Worm (Caenorhabditis elegans): ENCODE results near the gene set-22.

set-22 gene

ce11 chrV:10399290-10399689, 37.4 kb upstream of the set-22 start (continued):
- TF ChIP-seq F10B5.3 (tag; optimal IDR thresholded peaks at IDR 0.05) (no peak), nhr-11 (tag; optimal IDR thresholded peaks at IDR 0.05) (no peak), unc-130 (GFP tag; optimal IDR thresholded peaks at IDR 0.05) (no peak), mdl-1 (tag; optimal IDR thresholded peaks at IDR 0.05) (peak in 1 of 2 experiments; percentile 19), madf-9 (GFP tag; conservative IDR thresholded peaks at IDR 0.05) (no peak), nhr-25 (tag; optimal IDR thresholded peaks at IDR 0.05; ENCODE audit: borderline replicate concordance, insufficient read depth) (no peak), dpl-1 (GFP tag; optimal IDR thresholded peaks at IDR 0.05) (no peak), hlh-30 (tag; optimal IDR thresholded peaks at IDR 0.05; ENCODE audit: insufficient read depth) (peak; percentile 69), ZK546.5 (tag; optimal IDR thresholded peaks at IDR 0.05) (no peak), lim-7 (GFP tag; IDR thresholded peaks at IDR 0.05) (no peak), lin-38 (GFP tag; IDR thresholded peaks at IDR 0.05) (no peak), lir-3 (tag; optimal IDR thresholded peaks at IDR 0.05) (no peak), skn-1 (tag; optimal IDR thresholded peaks at IDR 0.05) (no peak), ztf-7 (tag; optimal IDR thresholded peaks at IDR 0.05) (peak; percentile 51), F37D6.2 (tag; optimal IDR thresholded peaks at IDR 0.05) (no peak), egl-43 (GFP tag; IDR thresholded peaks at IDR 0.05) (no peak), aly-2 (tag; optimal IDR thresholded peaks at IDR 0.05) (no peak), pqm-1 (tag; optimal IDR thresholded peaks at IDR 0.05) (peak; percentile 90)

DNA sequence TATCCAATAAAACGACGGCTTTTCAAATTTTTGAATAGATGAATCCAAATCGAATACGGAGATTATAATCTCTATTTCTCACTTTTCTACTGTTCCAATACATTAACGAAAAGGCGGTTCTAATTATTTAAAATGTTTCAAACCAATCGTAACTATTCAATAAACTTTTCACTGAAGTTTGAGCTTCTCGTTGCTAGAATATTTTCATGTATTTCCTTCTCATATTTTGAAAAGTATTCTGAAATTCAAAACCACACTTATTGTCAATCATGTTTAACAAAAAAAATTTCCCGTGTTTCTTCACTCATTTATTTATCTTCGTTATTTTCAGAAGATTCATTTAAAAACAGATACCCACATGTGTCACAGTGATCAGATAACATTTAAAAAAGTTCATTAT, 33.9 kb upstream of the set-22 start, which contains the start of gene F15H10.8:
F15H10.8 (minus strand) TSS at position 101 of the 400 bp plus-strand sequence.
- peak in 1 of 2 experiments; percentile 31 for TF ChIP-seq unc-62 (GFP tag; optimal IDR thresholded peaks at IDR 0.05 in 1 of 2)
- TF ChIP-seq unc-62 (tag; optimal IDR thresholded peaks at IDR 0.05): no peak
- TF ChIP-seq attf-4 (tag; optimal IDR thresholded peaks at IDR 0.05): no peak
- no peak for TF ChIP-seq rbr-2 (tag; optimal IDR thresholded peaks at IDR 0.05)

DNA sequence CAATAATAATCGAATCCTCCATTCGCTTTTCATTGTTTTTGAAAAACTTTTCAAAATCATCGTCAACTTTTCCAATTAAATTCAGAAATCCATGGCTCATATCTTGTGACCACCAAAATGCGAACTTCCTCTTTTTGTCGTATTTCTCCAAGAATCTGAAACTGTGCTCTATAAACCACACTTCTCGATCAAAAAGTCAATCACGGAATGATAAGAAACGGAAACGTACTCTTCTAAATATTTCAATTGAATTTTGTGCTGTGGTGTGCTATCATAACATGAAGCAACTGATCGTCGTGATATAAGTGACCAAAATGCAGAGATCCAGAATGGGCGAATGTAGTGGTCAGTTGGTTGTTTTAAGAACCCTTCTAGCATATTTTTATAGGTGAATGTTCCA, 32.0 kb upstream of the set-22 start:
- TF ChIP-seq dmd-6 (GFP tag; IDR thresholded peaks at IDR 0.05): peak; percentile 61
- TF ChIP-seq nhr-28 (tag; optimal IDR thresholded peaks at IDR 0.05): peak; percentile 58
- no peak for TF ChIP-seq ctbp-1 (GFP tag; IDR thresholded peaks at IDR 0.05)
- no peak for TF ChIP-seq D1046.2 (GFP tag; IDR thresholded peaks at IDR 0.05)
- peak; percentile 46 for TF ChIP-seq pqm-1 (tag; optimal IDR thresholded peaks at IDR 0.05)
- peak; percentile 43 for TF ChIP-seq aha-1 (tag)

ce11 chrV:10406313-10406712, 30.4 kb upstream of the set-22 start, which contains the start of gene F15H10.7:
TSS of gene F15H10.7 (minus strand) at chrV:10406413.
- TF ChIP-seq Y48G9A.11 (GFP tag; IDR thresholded peaks at IDR 0.05): no peak
- TF ChIP-seq zfp-2 (tag; optimal IDR thresholded peaks at IDR 0.05): no peak
- TF ChIP-seq daf-12 (tag; optimal IDR thresholded peaks at IDR 0.05): no peak
- TF ChIP-seq php-3 (GFP tag; IDR thresholded peaks at IDR 0.05): no peak
- no peak for TF ChIP-seq nhr-28 (tag; optimal IDR thresholded peaks at IDR 0.05)
- TF ChIP-seq T26A8.4 (GFP tag; IDR thresholded peaks at IDR 0.05): no peak
- TF ChIP-seq F37D6.2 (tag; optimal IDR thresholded peaks at IDR 0.05): no peak
- TF ChIP-seq nhr-10 (tag; optimal IDR thresholded peaks at IDR 0.05): no peak
- no peak for TF ChIP-seq duxl-1 (tag; optimal IDR thresholded peaks at IDR 0.05; ENCODE audit: poor library complexity)
- no peak for TF ChIP-seq ceh-20 (GFP tag; IDR thresholded peaks at IDR 0.05)
- TF ChIP-seq madf-9 (GFP tag; conservative IDR thresholded peaks at IDR 0.05): no peak
- TF ChIP-seq arid-1 (GFP tag; conservative IDR thresholded peaks at IDR 0.05): no peak
